Worm (Caenorhabditis elegans): ENCODE results near the gene Y39G8B.13.

ce11 chrII:13954077-13954476 is 28.8 kb downstream of the Y39G8B.13 start:
- TF ChIP-seq tlp-1 (tag; optimal IDR thresholded peaks at IDR 0.05) (no peak), elt-3 (tag; optimal IDR thresholded peaks at IDR 0.05) (peak in 1 of 6 experiments; percentile 39), egl-27 (tag; optimal IDR thresholded peaks at IDR 0.05) (no peak), lir-3 (tag; optimal IDR thresholded peaks at IDR 0.05; ENCODE audit: poor library complexity) (no peak), lsy-2 (tag; optimal IDR thresholded peaks at IDR 0.05) (peak; percentile 16 to 38), C34B4.2 (tag; optimal IDR thresholded peaks at IDR 0.05) (no peak), hlh-4 (tag; optimal IDR thresholded peaks at IDR 0.05) (no peak), zag-1 (tag; optimal IDR thresholded peaks at IDR 0.05) (no peak), ces-1 (GFP tag; optimal IDR thresholded peaks at IDR 0.05) (no peak)
